Worm (Caenorhabditis elegans) whole organism, late embryonic: ENCODE measurements around the gene F58F6.5.
A peak's percentile ranks its signal among the peaks of the same experiment; 100 is the strongest.

Experiments
- ama-1 ChIP-seq: fragments of 150-350 bp; optimal IDR thresholded peaks from 2 replicates; lab custom pipeline; 2014
- ceh-48 ChIP-seq: sonication (generic microtip); optimal IDR thresholded peaks from 2 replicates; lab custom pipeline; 2016; ENCODE audit warnings: missing genetic modification characterization, inconsistent platforms, missing compliant biosample characterization
- nhr-232 ChIP-seq: sonication (generic microtip); optimal IDR thresholded peaks from 2 replicates; lab custom pipeline; 2016; ENCODE audit warnings: missing genetic modification characterization, missing compliant biosample characterization
- pag-3 ChIP-seq: sonication (generic microtip); optimal IDR thresholded peaks from 2 replicates; lab custom pipeline; 2016; ENCODE audit warnings: missing compliant biosample characterization, missing genetic modification characterization, borderline replicate concordance
- unc-55 ChIP-seq: sonication (generic microtip); optimal IDR thresholded peaks from 2 replicates; lab custom pipeline; 2017; ENCODE audit warnings: missing biosample characterization, missing genetic modification reagents, missing genetic modification characterization
- unc-86 ChIP-seq: sonication (generic microtip); optimal IDR thresholded peaks from 2 replicates; lab custom pipeline; 2016; ENCODE audit warnings: missing genetic modification characterization, missing compliant biosample characterization

- TF ChIP-seq ama-1 (lab: Kevin White, UChicago) (no peak), unc-86 (tag; lab: Kevin White, UChicago) (no peak), nhr-232 (no peak), pag-3 (tag; lab: Kevin White, UChicago) (no peak), unc-55 (GFP tag; lab: Kevin White, UChicago) (no peak), ceh-48 (tag; lab: Kevin White, UChicago) (peak; percentile 14)
Measured at ce11 chrIV:1355147-1355546, 11.7 kb downstream of the F58F6.5 start, which contains the start of gene col-104.
